Fruit fly (Drosophila melanogaster) whole organism, embryonic: Measurements from ENCODE around the gene CG5861.

ENCODE experiments used
- CG12236 ChIP-seq: fragments of 200-800 bp; sonication (Bioruptor generic); optimal IDR thresholded peaks from 2 replicates; lab custom pipeline; 2016; ENCODE audit warnings: missing biosample characterization, missing genetic modification characterization
- CG12391 ChIP-seq: fragments of 200-800 bp; sonication (Bioruptor generic); optimal IDR thresholded peaks from 3 replicates; lab custom pipeline; 2018; ENCODE audit warnings: missing biosample characterization, mild to moderate bottlenecking, missing genetic modification characterization, moderate library complexity
- CG12659 ChIP-seq: fragments of 200-800 bp; sonication (Bioruptor generic); optimal IDR thresholded peaks from 3 replicates; lab custom pipeline; 2017; ENCODE audit warnings: mild to moderate bottlenecking, missing biosample characterization, missing genetic modification reagents, missing genetic modification characterization
- CG13296 ChIP-seq: fragments of 200-800 bp; sonication (Bioruptor generic); optimal IDR thresholded peaks from 3 replicates; lab custom pipeline; 2018; ENCODE audit warnings: missing biosample characterization, mild to moderate bottlenecking, missing genetic modification characterization
- CG1647 ChIP-seq: fragments of 200-800 bp; sonication (Bioruptor generic); optimal IDR thresholded peaks from 3 replicates; lab custom pipeline; 2016; ENCODE audit warnings: missing biosample characterization, missing genetic modification characterization
- CG17568 ChIP-seq: fragments of 200-800 bp; sonication (Bioruptor generic); optimal IDR thresholded peaks from 2 replicates; lab custom pipeline; 2018; ENCODE audit warnings: missing biosample characterization, mild to moderate bottlenecking, missing genetic modification characterization, moderate library complexity
- CG2199 ChIP-seq: fragments of 200-800 bp; sonication (Bioruptor generic); IDR thresholded peaks from 3 replicates; pipeline ENCODE4 v1.3.6; 2022; ENCODE audit warnings: missing biosample characterization, missing genetic modification characterization
- CG2678 ChIP-seq: fragments of 200-800 bp; sonication (Bioruptor generic); optimal IDR thresholded peaks from 3 replicates; lab custom pipeline; 2019; ENCODE audit warnings: missing biosample characterization, mild to moderate bottlenecking, missing genetic modification characterization, moderate library complexity
- CG3163 ChIP-seq: fragments of 200-800 bp; sonication (Bioruptor generic); optimal IDR thresholded peaks from 3 replicates; lab custom pipeline; 2016; ENCODE audit warnings: missing biosample characterization, missing genetic modification characterization
- CG8765 ChIP-seq: fragments of 200-800 bp; sonication (Bioruptor generic); IDR thresholded peaks from 2 replicates; pipeline ENCODE4 v1.3.6; 2022; ENCODE audit warnings: missing biosample characterization, missing genetic modification characterization
- CG9609 ChIP-seq: fragments of 200-800 bp; sonication (Bioruptor generic); optimal IDR thresholded peaks from 3 replicates; lab custom pipeline; 2016; ENCODE audit warnings: missing biosample characterization, missing genetic modification characterization
- Chrac-16 ChIP-seq: fragments of 200-800 bp; sonication (Bioruptor generic); optimal IDR thresholded peaks from 3 replicates; lab custom pipeline; 2016; ENCODE audit warnings: missing biosample characterization, missing genetic modification characterization
- CrebB ChIP-seq: fragments of 200-800 bp; sonication (Bioruptor generic); optimal IDR thresholded peaks from 3 replicates; lab custom pipeline; 2018; ENCODE audit warnings: missing biosample characterization, mild to moderate bottlenecking, missing genetic modification characterization
- Dfd ChIP-seq, 2 experiments: fragments of >200 bp; optimal IDR thresholded peaks; 2 replicates each; lab custom pipeline; 2017; ENCODE audit warnings: missing biosample characterization in 2 of 2, missing genetic modification characterization in 2 of 2
- Dref ChIP-seq: fragments of 200-800 bp; sonication (Bioruptor generic); IDR thresholded peaks from 2 replicates; pipeline ENCODE4 v1.3.6; 2022; ENCODE audit warnings: missing biosample characterization, missing genetic modification characterization
- ERR ChIP-seq: fragments of 200-800 bp; sonication (Bioruptor generic); optimal IDR thresholded peaks from 2 replicates; lab custom pipeline; 2016; ENCODE audit warnings: missing biosample characterization, missing genetic modification characterization
- Ets97D ChIP-seq: fragments of 200-800 bp; sonication (Bioruptor generic); optimal IDR thresholded peaks from 3 replicates; lab custom pipeline; 2016; ENCODE audit warnings: missing biosample characterization, missing genetic modification characterization
- GATAe ChIP-seq: fragments of 200-800 bp; sonication (Bioruptor generic); conservative IDR thresholded peaks from 2 replicates; pipeline ENCODE4 v1.3.6; 2022; ENCODE audit warnings: missing biosample characterization, missing genetic modification characterization
- HmgD ChIP-seq: fragments of 200-800 bp; sonication (Bioruptor generic); optimal IDR thresholded peaks from 3 replicates; lab custom pipeline; 2016; ENCODE audit warnings: missing biosample characterization, missing genetic modification characterization
- Hr3 ChIP-seq: fragments of 200-800 bp; sonication (Bioruptor generic); optimal IDR thresholded peaks from 3 replicates; lab custom pipeline; 2016; ENCODE audit warnings: missing biosample characterization, missing genetic modification characterization
- Kr ChIP-seq: fragments of 200-800 bp; sonication (Bioruptor generic); optimal IDR thresholded peaks from 2 replicates; lab custom pipeline; 2017; ENCODE audit warnings: missing biosample characterization, mild to moderate bottlenecking, missing genetic modification characterization
- Med ChIP-seq: fragments of 200-800 bp; sonication (Bioruptor generic); peaks from one replicate; lab custom pipeline; 2016; ENCODE audit warnings: missing biosample characterization, missing genetic modification characterization, mild to moderate bottlenecking, inconsistent platforms, moderate library complexity
- PHDP ChIP-seq: fragments of 200-800 bp; sonication (Bioruptor generic); optimal IDR thresholded peaks from 3 replicates; lab custom pipeline; 2018; ENCODE audit warnings: missing biosample characterization, mild to moderate bottlenecking, missing genetic modification characterization, moderate library complexity
- Sry-δ ChIP-seq: fragments of 200-800 bp; sonication (Bioruptor generic); optimal IDR thresholded peaks from 2 replicates; lab custom pipeline; 2016; ENCODE audit warnings: missing biosample characterization, missing genetic modification characterization
- Trl ChIP-seq, 3 experiments: fragments of >200 bp in 2 of 3; fragments of 200-800 bp in 1 of 3; sonication (Bioruptor generic) in 1 of 3; optimal IDR thresholded peaks; 2 replicates in 1 of 3; 3 replicates in 2 of 3; lab custom pipeline; 2016 to 2017; ENCODE audit warnings: missing biosample characterization in 1 of 3, missing genetic modification characterization in 1 of 3
- bcd ChIP-seq: fragments of 200-800 bp; sonication (Bioruptor generic); optimal IDR thresholded peaks from 2 replicates; lab custom pipeline; 2017; ENCODE audit warnings: missing biosample characterization, mild to moderate bottlenecking, missing genetic modification characterization
- crc ChIP-seq: fragments of 200-800 bp; sonication (Bioruptor generic); optimal IDR thresholded peaks from 2 replicates; lab custom pipeline; 2016; ENCODE audit warnings: missing biosample characterization, missing genetic modification characterization
- crp ChIP-seq, 2 experiments: fragments of 200-800 bp; sonication (Bioruptor generic); optimal IDR thresholded peaks; 2 replicates in 1 of 2; 3 replicates in 1 of 2; lab custom pipeline; 2017; ENCODE audit warnings: missing biosample characterization in 2 of 2, missing genetic modification characterization in 2 of 2, mild to moderate bottlenecking in 1 of 2, moderate library complexity in 1 of 2
- esg ChIP-seq: fragments of 200-800 bp; sonication (Bioruptor generic); conservative IDR thresholded peaks from 2 replicates; pipeline ENCODE4 v1.3.6; 2022; ENCODE audit warnings: missing biosample characterization, missing genetic modification characterization
- fd96Cb ChIP-seq: fragments of 200-800 bp; sonication (Bioruptor generic); optimal IDR thresholded peaks from 2 replicates; lab custom pipeline; 2018; ENCODE audit warnings: missing biosample characterization, mild to moderate bottlenecking, missing genetic modification characterization, moderate library complexity
- grn ChIP-seq: fragments of 200-800 bp; sonication (Bioruptor generic); optimal IDR thresholded peaks from 3 replicates; lab custom pipeline; 2017; ENCODE audit warnings: missing biosample characterization, missing genetic modification characterization
- her ChIP-seq: fragments of 200-800 bp; sonication (Bioruptor generic); optimal IDR thresholded peaks from 2 replicates; lab custom pipeline; 2016; ENCODE audit warnings: missing biosample characterization, missing genetic modification characterization
- hkb ChIP-seq, 2 experiments: fragments of 200-800 bp in 1 of 2; fragments of >200 bp in 1 of 2; sonication (Bioruptor generic) in 1 of 2; IDR thresholded peaks in 1 of 2; optimal IDR thresholded peaks in 1 of 2; 2 replicates each; pipeline versions ENCODE4 v1.3.6 to Lab custom; 2017 to 2022; ENCODE audit warnings: missing biosample characterization in 1 of 2, missing genetic modification characterization in 1 of 2
- insv ChIP-seq, 2 experiments: fragments of 200-800 bp; sonication (Bioruptor generic); optimal IDR thresholded peaks; 3 replicates each; lab custom pipeline; 2016 to 2018; ENCODE audit warnings: missing biosample characterization in 2 of 2, missing genetic modification characterization in 2 of 2
- prd ChIP-seq, 3 experiments: fragments of >200 bp in 2 of 3; fragments of 200-800 bp in 1 of 3; sonication (Bioruptor generic) in 1 of 3; optimal IDR thresholded peaks in 2 of 3; IDR thresholded peaks in 1 of 3; 2 replicates in 2 of 3; 3 replicates in 1 of 3; pipeline versions ENCODE4 v1.3.6 to Lab custom; 2017 to 2022; ENCODE audit warnings: missing biosample characterization in 1 of 3, missing genetic modification characterization in 1 of 3
- pros ChIP-seq: fragments of 200-800 bp; sonication (Bioruptor generic); optimal IDR thresholded peaks from 3 replicates; lab custom pipeline; 2019; ENCODE audit warnings: missing biosample characterization, mild to moderate bottlenecking, missing genetic modification characterization, moderate library complexity
- salm ChIP-seq: fragments of 200-800 bp; sonication (Bioruptor generic); optimal IDR thresholded peaks from 2 replicates; lab custom pipeline; 2018; ENCODE audit warnings: missing biosample characterization, mild to moderate bottlenecking, missing genetic modification characterization
- sens-2 ChIP-seq: fragments of 200-800 bp; sonication (Bioruptor generic); IDR thresholded peaks from 2 replicates; pipeline ENCODE4 v1.3.6; 2022; ENCODE audit warnings: missing biosample characterization, missing genetic modification characterization
- slou ChIP-seq: fragments of 200-800 bp; sonication (Bioruptor generic); optimal IDR thresholded peaks from 3 replicates; lab custom pipeline; 2016; ENCODE audit warnings: missing biosample characterization, missing genetic modification characterization
- slp2 ChIP-seq: fragments of 200-800 bp; sonication (Bioruptor generic); optimal IDR thresholded peaks from 2 replicates; lab custom pipeline; 2016; ENCODE audit warnings: missing biosample characterization, missing genetic modification characterization
- stwl ChIP-seq: fragments of 200-800 bp; sonication (Bioruptor generic); optimal IDR thresholded peaks from 3 replicates; lab custom pipeline; 2018; ENCODE audit warnings: missing biosample characterization, mild to moderate bottlenecking, missing genetic modification characterization, moderate library complexity
- tap ChIP-seq: fragments of 200-800 bp; optimal IDR thresholded peaks from 3 replicates; lab custom pipeline; 2019; ENCODE audit warnings: missing biosample characterization, mild to moderate bottlenecking, missing genetic modification characterization, moderate library complexity
- tio ChIP-seq: fragments of 200-800 bp; sonication (Bioruptor generic); optimal IDR thresholded peaks from 2 replicates; lab custom pipeline; 2017; ENCODE audit warnings: missing biosample characterization, missing genetic modification characterization, inconsistent platforms

The CG5861 gene

dm6 chr2L:16257227-16258071 lies 49.6 kb downstream of the CG5861 start, which contains the start of the genes PRL-1 and EndoGI (continued):
- TF ChIP-seq sens-2 (GFP tag; lab: Robert Waterston, UW) (peak; percentile 57; the same call in 1 of the 2 replicates), Ets97D (peak; percentile 62), Dref (GFP tag; lab: Robert Waterston, UW) (peak; percentile 100), HmgD (no peak), pros (no peak), bcd (GFP tag; lab: Kevin White, UChicago) (no peak), CG12391 (tag; lab: Kevin White, UChicago) (peak; percentile 89), esg (peak; percentile 66), Kr (no peak), CG3163 (GFP tag; lab: Kevin White, UChicago) (peak; percentile 31), crc (no peak), GATAe (GFP tag; lab: Robert Waterston, UW) (0 out of 2 replicates have a peak, but pooled peaks have one; percentile 12), crp (GFP tag; optimal IDR thresholded peaks at IDR 0.05; lab: Kevin White, UChicago) (peak in 1 of 2 experiments; percentile 62), slp2 (no peak), CG9609 (GFP tag; lab: Kevin White, UChicago) (peak; percentile 8), hkb (optimal IDR thresholded peaks at IDR 0.05; lab: Kevin White, UChicago) (no peak), hkb (GFP tag; IDR thresholded peaks at IDR 0.05; lab: Robert Waterston, UW) (peak; percentile 83), PHDP (tag; lab: Kevin White, UChicago) (peak; percentile 94), salm (tag; lab: Kevin White, UChicago) (peak; percentile 61), tio (no peak), Dfd (GFP tag; optimal IDR thresholded peaks at IDR 0.05; lab: Kevin White, UChicago) (no peak), her (no peak), Chrac-16 (GFP tag; lab: Kevin White, UChicago) (peak; percentile 49), Sry-δ (GFP tag; lab: Kevin White, UChicago) (peak; percentile 82), insv (GFP tag; optimal IDR thresholded peaks at IDR 0.05; lab: Kevin White, UChicago) (peak in 1 of 2 experiments; percentile 69), CG2678 (tag; lab: Kevin White, UChicago) (peak; percentile 89), CG12236 (GFP tag; lab: Kevin White, UChicago) (no peak), CrebB (tag; lab: Kevin White, UChicago) (peak; percentile 73), fd96Cb (peak; percentile 57), CG8765 (GFP tag; lab: Robert Waterston, UW) (peak; percentile 43; the same call in 1 of the 2 replicates), tap (peak; percentile 87), prd (optimal IDR thresholded peaks at IDR 0.05; lab: Kevin White, UChicago) (no peak), prd (GFP tag; IDR thresholded peaks at IDR 0.05; lab: Robert Waterston, UW) (peak; percentile 65; the same call in 1 of the 3 replicates), slou (GFP tag; lab: Kevin White, UChicago) (peak; percentile 74)

- no peak for TF ChIP-seq CG12659
- peak; percentile 14 for TF ChIP-seq CG17568
- TF ChIP-seq Trl (optimal IDR thresholded peaks at IDR 0.05; lab: Kevin White, UChicago): peak in 1 of 2 experiments; percentile 28
- TF ChIP-seq Trl (GFP tag; optimal IDR thresholded peaks at IDR 0.05; lab: Kevin White, UChicago): no peak
- TF ChIP-seq Hr3 (GFP tag; lab: Kevin White, UChicago): no peak
- no peak for TF ChIP-seq CG1647 (GFP tag; lab: Kevin White, UChicago)
- TF ChIP-seq ERR (GFP tag; lab: Kevin White, UChicago): no peak
- TF ChIP-seq CG2199 (GFP tag; lab: Robert Waterston, UW): 0 out of 3 replicates have a peak, but pooled peaks have one; percentile 2
- TF ChIP-seq grn (GFP tag; lab: Kevin White, UChicago): peak; percentile 9
- TF ChIP-seq Med (GFP tag; lab: Kevin White, UChicago): peak; percentile 68
- TF ChIP-seq stwl (tag; lab: Kevin White, UChicago): no peak
- no peak for TF ChIP-seq CG13296
These were observed 51.0 kb downstream of the CG5861 start for dm6 chr2L:16256118-16256435.
